Worm (Caenorhabditis elegans): ENCODE measurements around the gene rpl-22.

Gene rpl-22

ce11 chrII:5055129-5055666 lies at the start of gene rpl-22, which contains the start of gene ify-1 (continued):
- TF ChIP-seq unc-130 (GFP tag; optimal IDR thresholded peaks at IDR 0.05) (peak; percentile 81), hlh-11 (tag; optimal IDR thresholded peaks at IDR 0.05) (peak; percentile 89), ZK546.5 (tag; optimal IDR thresholded peaks at IDR 0.05) (peak in 1 of 2 experiments; percentile 16), ces-1 (GFP tag; optimal IDR thresholded peaks at IDR 0.05) (no peak), sdz-12 (GFP tag; optimal IDR thresholded peaks at IDR 0.05) (no peak), nhr-77 (tag; optimal IDR thresholded peaks at IDR 0.05) (peak; percentile 96), mxl-2 (GFP tag; conservative IDR thresholded peaks at IDR 0.05) (no peak), ceh-62 (tag; optimal IDR thresholded peaks at IDR 0.05) (no peak), nhr-28 (tag; optimal IDR thresholded peaks at IDR 0.05) (peak; percentile 80), ceh-20 (GFP tag; IDR thresholded peaks at IDR 0.05) (peak; percentile 61; the same call in 1 of the 2 replicates), lim-7 (GFP tag; IDR thresholded peaks at IDR 0.05) (no peak), nhr-237 (tag; optimal IDR thresholded peaks at IDR 0.05) (no peak), Y105C5A.15 (GFP tag; IDR thresholded peaks at IDR 0.05) (no peak), D1046.2 (GFP tag; IDR thresholded peaks at IDR 0.05) (peak; percentile 100), mxl-3 (GFP tag; optimal IDR thresholded peaks at IDR 0.05) (peak; percentile 61), F44E2.7 (GFP tag; IDR thresholded peaks at IDR 0.05) (no peak), nhr-102 (tag; optimal IDR thresholded peaks at IDR 0.05) (peak; percentile 82), snpc-1.2 (GFP tag; IDR thresholded peaks at IDR 0.05) (peak; percentile 66; the same call in 1 of the 2 replicates), ztf-7 (tag; optimal IDR thresholded peaks at IDR 0.05) (peak; percentile 78), nhr-42 (GFP tag; IDR thresholded peaks at IDR 0.05) (no peak), nhr-6 (tag; optimal IDR thresholded peaks at IDR 0.05) (peak; percentile 95), Y48G9A.11 (GFP tag; IDR thresholded peaks at IDR 0.05) (no peak), nhr-11 (tag; optimal IDR thresholded peaks at IDR 0.05) (peak; percentile 90), Y75B8A.6 (GFP tag; IDR thresholded peaks at IDR 0.05) (0 out of 2 replicates have a peak, but pooled peaks have one; percentile 36), unc-39 (tag; optimal IDR thresholded peaks at IDR 0.05) (no peak), ctbp-1 (GFP tag; IDR thresholded peaks at IDR 0.05) (peak; percentile 72), lin-39 (tag; optimal IDR thresholded peaks at IDR 0.05) (no peak), dmd-9 (GFP tag; IDR thresholded peaks at IDR 0.05) (0 out of 2 replicates have a peak, but pooled peaks have one; percentile 35), skn-1 (tag; optimal IDR thresholded peaks at IDR 0.05) (no peak), nhr-10 (tag; optimal IDR thresholded peaks at IDR 0.05) (peak; percentile 36), daf-16 (GFP tag; optimal IDR thresholded peaks at IDR 0.05) (peak in 1 of 2 experiments; percentile 38), daf-16 (tag; optimal IDR thresholded peaks at IDR 0.05) (peak; percentile 84), madf-5 (GFP tag; IDR thresholded peaks at IDR 0.05) (no peak), lin-1 (GFP tag; IDR thresholded peaks at IDR 0.05) (no peak), pha-4 (GFP tag; IDR thresholded peaks at IDR 0.05) (peak; percentile 63; the same call in 1 of the 2 replicates), pha-4 (tag; optimal IDR thresholded peaks at IDR 0.05) (peak; percentile 97), arid-1 (GFP tag; conservative IDR thresholded peaks at IDR 0.05) (peak; percentile 92), daf-19 (GFP tag; conservative IDR thresholded peaks at IDR 0.05) (no peak), tra-1 (GFP tag; IDR thresholded peaks at IDR 0.05) (no peak), lir-3 (tag; optimal IDR thresholded peaks at IDR 0.05) (no peak), nhr-76 (tag; optimal IDR thresholded peaks at IDR 0.05) (no peak), zip-11 (GFP tag; IDR thresholded peaks at IDR 0.05) (no peak), zfp-3 (GFP tag; conservative IDR thresholded peaks at IDR 0.05) (peak; percentile 50; the same call in 1 of the 2 replicates), attf-4 (tag; optimal IDR thresholded peaks at IDR 0.05) (no peak), set-16 (GFP tag; IDR thresholded peaks at IDR 0.05) (no peak; the same call in 1 of the 2 replicates), ceh-32 (tag; optimal IDR thresholded peaks at IDR 0.05; ENCODE audit: poor library complexity) (no peak), hlh-30 (tag; optimal IDR thresholded peaks at IDR 0.05; ENCODE audit: insufficient read depth) (peak; percentile 94), nhr-111 (GFP tag; optimal IDR thresholded peaks at IDR 0.05) (no peak), mdl-1 (tag; optimal IDR thresholded peaks at IDR 0.05) (peak in 1 of 2 experiments; percentile 53), jun-1 (tag; optimal IDR thresholded peaks at IDR 0.05) (peak; percentile 69), F10B5.3 (tag; optimal IDR thresholded peaks at IDR 0.05) (peak; percentile 43), lin-29 (GFP tag; IDR thresholded peaks at IDR 0.05) (no peak)
